Worm (Caenorhabditis elegans): ENCODE measurements around the gene cutl-26.

DNA sequence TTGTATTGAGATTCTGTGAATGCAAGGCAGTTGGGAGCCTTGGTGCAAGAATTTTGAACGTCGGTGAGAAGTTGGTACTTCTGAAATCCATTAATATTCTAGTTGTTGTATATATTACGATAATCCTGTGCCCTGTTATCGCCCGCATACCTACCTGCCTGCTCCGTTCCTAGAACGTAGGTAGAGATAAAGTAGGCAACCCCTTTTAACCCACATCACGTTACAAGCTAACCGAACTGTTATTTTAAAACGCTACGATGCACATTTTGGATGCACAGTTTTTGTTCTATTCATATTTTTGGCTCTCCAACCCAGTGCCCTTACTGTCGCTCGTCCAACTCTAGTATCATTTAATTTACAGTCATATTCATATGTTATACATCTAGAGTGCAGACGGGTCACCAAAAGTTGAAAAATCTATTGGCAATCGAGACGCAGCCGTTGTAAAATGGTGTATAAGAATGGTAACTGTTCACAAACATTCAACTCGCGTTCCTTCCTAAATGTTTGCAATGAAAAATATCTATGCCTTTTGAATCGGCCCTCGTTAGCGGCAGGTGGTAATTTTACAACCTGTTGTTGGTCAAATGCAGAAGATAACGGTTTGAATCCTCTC is 46.9 kb upstream of the cutl-26 start:
- TF ChIP-seq zag-1 (tag; optimal IDR thresholded peaks at IDR 0.05) (no peak), vab-15 (tag; optimal IDR thresholded peaks at IDR 0.05) (no peak), nhr-76 (tag; optimal IDR thresholded peaks at IDR 0.05) (no peak), snu-23 (GFP tag; optimal IDR thresholded peaks at IDR 0.05) (no peak), ztf-4 (tag; optimal IDR thresholded peaks at IDR 0.05) (no peak), lin-39 (tag; optimal IDR thresholded peaks at IDR 0.05) (no peak), nhr-85 (tag) (no peak), jun-1 (tag; optimal IDR thresholded peaks at IDR 0.05) (no peak), dpl-1 (GFP tag; optimal IDR thresholded peaks at IDR 0.05) (no peak), dsc-1 (tag; optimal IDR thresholded peaks at IDR 0.05) (no peak), unc-62 (GFP tag; optimal IDR thresholded peaks at IDR 0.05) (no peak), mdl-1 (tag; optimal IDR thresholded peaks at IDR 0.05) (no peak), pqm-1 (tag; optimal IDR thresholded peaks at IDR 0.05) (no peak), C34B4.2 (tag; optimal IDR thresholded peaks at IDR 0.05) (no peak)

Data from whole organism, L1 larva.